Worm (Caenorhabditis elegans) whole organism, L1 larva: ENCODE results near the gene srj-33.

Experiments used
- ceh-90 ChIP-seq: sonication (generic microtip); optimal IDR thresholded peaks from 2 replicates; lab custom pipeline; 2016; ENCODE audit warnings: missing genetic modification characterization, missing compliant biosample characterization
- nhr-28 ChIP-seq: fragments of 150-350 bp; optimal IDR thresholded peaks from 2 replicates; lab custom pipeline; 2014; ENCODE audit warnings: missing biosample characterization, missing genetic modification characterization

ce11 chrV:9906115-9906514 is 31.2 kb downstream of the srj-33 start, which contains the start of gene fipr-11:
- TF ChIP-seq nhr-28 (no peak), ceh-90 (tag; lab: Kevin White, UChicago) (no peak)
